Fruit fly (Drosophila melanogaster) whole organism, adult: Measurements from ENCODE around the gene wcy.

Source experiments
- CG1620 ChIP-seq: fragments of 200-800 bp; sonication (Bioruptor generic); optimal IDR thresholded peaks from 2 replicates; lab custom pipeline; 2016; ENCODE audit warnings: missing biosample characterization, missing genetic modification characterization
- CG33017 ChIP-seq: fragments of 200-800 bp; sonication (Bioruptor generic); optimal IDR thresholded peaks from 2 replicates; lab custom pipeline; 2018; ENCODE audit warnings: missing biosample characterization, mild to moderate bottlenecking, missing genetic modification characterization, moderate library complexity
- cic ChIP-seq: fragments of 200-800 bp; sonication (Bioruptor generic); optimal IDR thresholded peaks from 2 replicates; lab custom pipeline; 2017; ENCODE audit warnings: missing biosample characterization, mild to moderate bottlenecking, missing genetic modification characterization, moderate library complexity
- kay ChIP-seq: fragments of 200-800 bp; sonication (Bioruptor generic); peaks from one replicate; lab custom pipeline; 2016; ENCODE audit warnings: missing biosample characterization, missing genetic modification characterization, borderline replicate concordance
- toe ChIP-seq: fragments of 200-800 bp; sonication (Bioruptor generic); optimal IDR thresholded peaks from 2 replicates; lab custom pipeline; 2016; ENCODE audit warnings: missing biosample characterization, missing genetic modification characterization

- TF ChIP-seq cic (GFP tag; lab: Kevin White, UChicago) (no peak), CG1620 (no peak), CG33017 (tag; lab: Kevin White, UChicago) (no peak), toe (GFP tag; lab: Kevin White, UChicago) (no peak), kay (GFP tag; lab: Kevin White, UChicago) (peak; percentile 7)
Observed at dm6 chrX:17111958-17112953, 34.6 kb upstream of the wcy start.
